Fruit fly (Drosophila melanogaster) whole organism, embryonic: ENCODE measurements around the gene CG9933.

Source experiments
- Atf-2 ChIP-seq: fragments of 200-800 bp; sonication (Bioruptor generic); optimal IDR thresholded peaks from 2 replicates; lab custom pipeline; 2016; ENCODE audit warnings: missing biosample characterization, missing genetic modification characterization
- BEAF-32 ChIP-seq: fragments of 200-800 bp; sonication (Bioruptor generic); optimal IDR thresholded peaks from 3 replicates; lab custom pipeline; 2017; ENCODE audit warnings: missing biosample characterization, missing genetic modification characterization, mild to moderate bottlenecking, moderate library complexity, missing genetic modification reagents
- CG10209 ChIP-seq: fragments of 200-800 bp; sonication (Bioruptor generic); optimal IDR thresholded peaks from 3 replicates; lab custom pipeline; 2017; ENCODE audit warnings: missing biosample characterization, mild to moderate bottlenecking, missing genetic modification characterization, missing genetic modification reagents
- CG10431 ChIP-seq: fragments of 200-800 bp; sonication (Bioruptor generic); optimal IDR thresholded peaks from 3 replicates; lab custom pipeline; 2018; ENCODE audit warnings: missing biosample characterization, mild to moderate bottlenecking, missing genetic modification characterization
- CG11456 ChIP-seq: fragments of 200-800 bp; sonication (Bioruptor generic); IDR thresholded peaks from 3 replicates; pipeline ENCODE4 v1.3.6; 2022; ENCODE audit warnings: missing biosample characterization, missing genetic modification characterization
- CG14667 ChIP-seq: fragments of 200-800 bp; sonication (Bioruptor generic); IDR thresholded peaks from 2 replicates; pipeline ENCODE4 v1.3.6; 2022; ENCODE audit warnings: missing biosample characterization, missing genetic modification characterization
- CG15073 ChIP-seq: fragments of 200-800 bp; sonication (Bioruptor generic); optimal IDR thresholded peaks from 2 replicates; lab custom pipeline; 2016; ENCODE audit warnings: missing biosample characterization, missing genetic modification characterization
- CG16813 ChIP-seq: fragments of 200-800 bp; sonication (Bioruptor generic); IDR thresholded peaks from 3 replicates; pipeline ENCODE4 v1.3.6; 2022; ENCODE audit warnings: missing biosample characterization, missing genetic modification characterization; ENCODE audit not compliant: partially characterized antibody
- CG17361 ChIP-seq: fragments of 200-800 bp; sonication (Bioruptor generic); IDR thresholded peaks from 3 replicates; pipeline ENCODE4 v1.3.6; 2022; ENCODE audit warnings: missing biosample characterization, missing genetic modification characterization
- CG18262 ChIP-seq: fragments of 200-800 bp; optimal IDR thresholded peaks from 3 replicates; lab custom pipeline; 2019; ENCODE audit warnings: missing biosample characterization, mild to moderate bottlenecking, missing genetic modification characterization, moderate library complexity
- CG18619 ChIP-seq: fragments of 200-800 bp; sonication (Bioruptor generic); optimal IDR thresholded peaks from 3 replicates; lab custom pipeline; 2017; ENCODE audit warnings: missing biosample characterization, mild to moderate bottlenecking, missing genetic modification characterization
- CG31224 ChIP-seq: fragments of 200-800 bp; sonication (Bioruptor generic); IDR thresholded peaks from 2 replicates; pipeline ENCODE4 v1.3.6; 2022; ENCODE audit warnings: missing biosample characterization, missing genetic modification characterization
- CG3163 ChIP-seq: fragments of 200-800 bp; sonication (Bioruptor generic); optimal IDR thresholded peaks from 3 replicates; lab custom pipeline; 2016; ENCODE audit warnings: missing biosample characterization, missing genetic modification characterization
- CG32767 ChIP-seq: fragments of 200-800 bp; sonication (Bioruptor generic); IDR thresholded peaks from 2 replicates; pipeline ENCODE4 v1.3.6; 2022; ENCODE audit warnings: missing biosample characterization, missing genetic modification characterization
- CG34376 ChIP-seq: fragments of 200-800 bp; sonication (Bioruptor generic); optimal IDR thresholded peaks from 2 replicates; lab custom pipeline; 2018; ENCODE audit warnings: missing biosample characterization, mild to moderate bottlenecking, missing genetic modification characterization
- CG4328 ChIP-seq: fragments of 200-800 bp; sonication (Bioruptor generic); optimal IDR thresholded peaks from 3 replicates; lab custom pipeline; 2017; ENCODE audit warnings: missing biosample characterization, missing genetic modification reagents, missing genetic modification characterization
- CG4424 ChIP-seq: fragments of 200-800 bp; sonication (Bioruptor generic); optimal IDR thresholded peaks from 3 replicates; lab custom pipeline; 2016; ENCODE audit warnings: missing biosample characterization, missing genetic modification characterization
- CG4820 ChIP-seq: fragments of 200-800 bp; sonication (Bioruptor generic); optimal IDR thresholded peaks from 3 replicates; lab custom pipeline; 2016; ENCODE audit warnings: missing biosample characterization, missing genetic modification characterization
- CG6791 ChIP-seq: fragments of 200-800 bp; sonication (Bioruptor generic); IDR thresholded peaks from 3 replicates; pipeline ENCODE4 v1.3.6; 2022; ENCODE audit warnings: missing biosample characterization, missing genetic modification characterization; ENCODE audit not compliant: partially characterized antibody
- CG6813 ChIP-seq: fragments of 200-800 bp; sonication (Bioruptor generic); optimal IDR thresholded peaks from 2 replicates; lab custom pipeline; 2017; ENCODE audit warnings: missing biosample characterization, missing genetic modification characterization, mild to moderate bottlenecking, moderate library complexity, missing genetic modification reagents
- CG9932 ChIP-seq: fragments of 200-800 bp; sonication (Bioruptor generic); IDR thresholded peaks from 2 replicates; pipeline ENCODE4 v1.3.6; 2022; ENCODE audit warnings: missing biosample characterization, missing genetic modification characterization
- CoRest ChIP-seq: fragments of 200-800 bp; sonication (Bioruptor generic); optimal IDR thresholded peaks from 3 replicates; lab custom pipeline; 2018; ENCODE audit warnings: missing biosample characterization, mild to moderate bottlenecking, missing genetic modification characterization, moderate library complexity
- D19B ChIP-seq: fragments of 200-800 bp; sonication (Bioruptor generic); optimal IDR thresholded peaks from 2 replicates; lab custom pipeline; 2017; ENCODE audit warnings: missing biosample characterization, mild to moderate bottlenecking, missing genetic modification characterization
- Dip2 ChIP-seq: fragments of 200-800 bp; sonication (Bioruptor generic); IDR thresholded peaks from 2 replicates; pipeline ENCODE4 v1.3.6; 2022; ENCODE audit warnings: missing biosample characterization, missing genetic modification characterization
- ERR ChIP-seq: fragments of 200-800 bp; sonication (Bioruptor generic); optimal IDR thresholded peaks from 2 replicates; lab custom pipeline; 2016; ENCODE audit warnings: missing biosample characterization, missing genetic modification characterization
- Elba2 ChIP-seq: fragments of 200-800 bp; sonication (Bioruptor generic); optimal IDR thresholded peaks from 3 replicates; lab custom pipeline; 2016; ENCODE audit warnings: missing biosample characterization, missing genetic modification characterization
- Ets65A ChIP-seq: fragments of 200-800 bp; sonication (Bioruptor generic); peaks from one replicate; lab custom pipeline; 2016; ENCODE audit warnings: missing biosample characterization, missing genetic modification characterization
- Hmr ChIP-seq: fragments of 200-800 bp; sonication (Bioruptor generic); optimal IDR thresholded peaks from 3 replicates; lab custom pipeline; 2017; ENCODE audit warnings: mild to moderate bottlenecking, missing biosample characterization, missing genetic modification reagents, missing genetic modification characterization
- Nf-YB ChIP-seq: fragments of 200-800 bp; sonication (Bioruptor generic); optimal IDR thresholded peaks from 3 replicates; lab custom pipeline; 2019; ENCODE audit warnings: missing biosample characterization, mild to moderate bottlenecking, missing genetic modification characterization, moderate library complexity
- Oaz ChIP-seq: fragments of 200-800 bp; sonication (Bioruptor generic); IDR thresholded peaks from 2 replicates; pipeline ENCODE4 v1.3.6; 2022; ENCODE audit warnings: missing biosample characterization, missing genetic modification characterization
- Ravus ChIP-seq: fragments of 200-800 bp; sonication (Bioruptor generic); IDR thresholded peaks from 2 replicates; pipeline ENCODE4 v1.3.6; 2022; ENCODE audit warnings: missing biosample characterization, missing genetic modification characterization
- Xrp1 ChIP-seq: fragments of 200-800 bp; sonication (Bioruptor generic); IDR thresholded peaks from 2 replicates; pipeline ENCODE4 v1.3.6; 2022; ENCODE audit warnings: missing biosample characterization, missing genetic modification characterization
- YL-1 ChIP-seq: fragments of 200-800 bp; sonication (Bioruptor generic); optimal IDR thresholded peaks from 3 replicates; lab custom pipeline; 2017; ENCODE audit warnings: missing biosample characterization, mild to moderate bottlenecking, missing genetic modification characterization
- ac ChIP-seq: fragments of 200-800 bp; sonication (Bioruptor generic); optimal IDR thresholded peaks from 3 replicates; lab custom pipeline; 2017; ENCODE audit warnings: missing biosample characterization, mild to moderate bottlenecking, missing genetic modification characterization
- cad ChIP-seq: fragments of >200 bp; optimal IDR thresholded peaks from 2 replicates; lab custom pipeline; 2017; ENCODE audit warnings: missing biosample characterization, missing genetic modification characterization
- caup ChIP-seq: fragments of 200-800 bp; sonication (Bioruptor generic); optimal IDR thresholded peaks from 3 replicates; lab custom pipeline; 2017; ENCODE audit warnings: missing biosample characterization, mild to moderate bottlenecking, missing genetic modification characterization, moderate library complexity; ENCODE audit not compliant: severe bottlenecking
- emc ChIP-seq: fragments of 200-800 bp; sonication (Bioruptor generic); optimal IDR thresholded peaks from 2 replicates; lab custom pipeline; 2016; ENCODE audit warnings: missing biosample characterization, missing genetic modification characterization
- insv ChIP-seq, 2 experiments: fragments of 200-800 bp; sonication (Bioruptor generic); optimal IDR thresholded peaks; 3 replicates each; lab custom pipeline; 2016 to 2018; ENCODE audit warnings: missing biosample characterization in 2 of 2, missing genetic modification characterization in 2 of 2
- jing ChIP-seq: fragments of 200-800 bp; sonication (Bioruptor generic); optimal IDR thresholded peaks from 2 replicates; lab custom pipeline; 2018; ENCODE audit warnings: missing biosample characterization, mild to moderate bottlenecking, missing genetic modification characterization
- mam ChIP-seq: fragments of 200-800 bp; sonication (Bioruptor generic); optimal IDR thresholded peaks from 3 replicates; lab custom pipeline; 2016; ENCODE audit warnings: missing biosample characterization, missing genetic modification characterization
- nmo ChIP-seq: fragments of 200-800 bp; sonication (Bioruptor generic); optimal IDR thresholded peaks from 2 replicates; lab custom pipeline; 2018; ENCODE audit warnings: missing biosample characterization, mild to moderate bottlenecking, missing genetic modification characterization, moderate library complexity
- otp ChIP-seq: fragments of 200-800 bp; sonication (Bioruptor generic); IDR thresholded peaks from 3 replicates; pipeline ENCODE4, ENCODE4 v1.3.6; 2022; ENCODE audit warnings: missing biosample characterization, missing genetic modification characterization
- peb ChIP-seq: fragments of 200-800 bp; sonication (Bioruptor generic); IDR thresholded peaks from 2 replicates; pipeline ENCODE4 v1.3.6; 2022; ENCODE audit warnings: missing biosample characterization, missing genetic modification characterization
- phol ChIP-seq: fragments of 200-800 bp; sonication (Bioruptor generic); optimal IDR thresholded peaks from 3 replicates; lab custom pipeline; 2018; ENCODE audit warnings: missing biosample characterization, mild to moderate bottlenecking, missing genetic modification characterization, moderate library complexity
- pros ChIP-seq: fragments of 200-800 bp; sonication (Bioruptor generic); optimal IDR thresholded peaks from 3 replicates; lab custom pipeline; 2019; ENCODE audit warnings: missing biosample characterization, mild to moderate bottlenecking, missing genetic modification characterization, moderate library complexity
- psq ChIP-seq: fragments of 200-800 bp; sonication (Bioruptor generic); optimal IDR thresholded peaks from 2 replicates; lab custom pipeline; 2017; ENCODE audit warnings: missing biosample characterization, missing genetic modification characterization
- run ChIP-seq: fragments of 200-800 bp; sonication (Bioruptor generic); optimal IDR thresholded peaks from 3 replicates; lab custom pipeline; 2018; ENCODE audit warnings: missing biosample characterization, mild to moderate bottlenecking, missing genetic modification characterization
- sob ChIP-seq: fragments of 200-800 bp; sonication (Bioruptor generic); IDR thresholded peaks from 2 replicates; pipeline ENCODE4 v1.3.6; 2022; ENCODE audit warnings: missing biosample characterization, missing genetic modification characterization
- sr ChIP-seq: fragments of 200-800 bp; sonication (Bioruptor generic); IDR thresholded peaks from 3 replicates; pipeline ENCODE4 v1.3.6; 2022; ENCODE audit warnings: missing biosample characterization, missing genetic modification characterization
- vfl ChIP-seq: fragments of 200-800 bp; sonication (Bioruptor generic); optimal IDR thresholded peaks from 2 replicates; lab custom pipeline; 2016; ENCODE audit warnings: missing biosample characterization, missing genetic modification characterization
- zen2 ChIP-seq: fragments of 200-800 bp; sonication (Bioruptor generic); IDR thresholded peaks from 3 replicates; pipeline ENCODE4 v1.3.6; 2022; ENCODE audit warnings: missing biosample characterization, missing genetic modification characterization; ENCODE audit not compliant: partially characterized antibody

The CG9933 gene

dm6 chr2L:13000393-13001001 is 20.6 kb downstream of the CG9933 start, which contains the start of gene Yip1d1 (continued):
- TF ChIP-seq Ets65A (GFP tag; lab: Kevin White, UChicago): peak; percentile 59
- TF ChIP-seq peb: no peak
- TF ChIP-seq Nf-YB (GFP tag; lab: Kevin White, UChicago): no peak
- no peak for TF ChIP-seq ERR (GFP tag; lab: Kevin White, UChicago)
- no peak for TF ChIP-seq pros
- no peak for TF ChIP-seq psq
- TF ChIP-seq CG3163 (GFP tag; lab: Kevin White, UChicago): no peak
- TF ChIP-seq insv (GFP tag; optimal IDR thresholded peaks at IDR 0.05; lab: Kevin White, UChicago): no peak
- TF ChIP-seq BEAF-32 (GFP tag; lab: Kevin White, UChicago): peak; percentile 86
- no peak for TF ChIP-seq sob (GFP tag; lab: Robert Waterston, UW)
- no peak for TF ChIP-seq jing
- no peak for TF ChIP-seq CG11456 (GFP tag; lab: Robert Waterston, UW)
- peak; percentile 5 for TF ChIP-seq nmo (GFP tag; lab: Kevin White, UChicago)
- no peak for TF ChIP-seq CG34376 (GFP tag; lab: Kevin White, UChicago)
- no peak for TF ChIP-seq Atf-2 (GFP tag; lab: Kevin White, UChicago)
- TF ChIP-seq CG32767: no peak
- no peak for TF ChIP-seq CG15073 (GFP tag; lab: Kevin White, UChicago)
- no peak for TF ChIP-seq CG10209
- peak; percentile 13 for TF ChIP-seq phol
- no peak for TF ChIP-seq ac
- TF ChIP-seq Oaz (GFP tag; lab: Robert Waterston, UW): no peak
- no peak for TF ChIP-seq CG10431 (GFP tag; lab: Kevin White, UChicago)
- no peak for TF ChIP-seq CG4820 (GFP tag; lab: Kevin White, UChicago)
- peak; percentile 90 for TF ChIP-seq CG16813 (GFP tag; lab: Robert Waterston, UW)
- peak; percentile 98 for TF ChIP-seq CG6791 (GFP tag; lab: Robert Waterston, UW)
- peak; percentile 30 for TF ChIP-seq YL-1 (GFP tag; lab: Kevin White, UChicago)
- no peak for TF ChIP-seq vfl (GFP tag; lab: Kevin White, UChicago)
- TF ChIP-seq otp (GFP tag; lab: Robert Waterston, UW): no peak
- TF ChIP-seq CG31224 (GFP tag; lab: Robert Waterston, UW): no peak
- TF ChIP-seq Dip2: no peak
- no peak for TF ChIP-seq Xrp1 (GFP tag; lab: Robert Waterston, UW)
- no peak for TF ChIP-seq CG18619 (GFP tag; lab: Kevin White, UChicago)
- no peak for TF ChIP-seq CG18262
- no peak for TF ChIP-seq emc (GFP tag; lab: Kevin White, UChicago)
- peak; percentile 98 for TF ChIP-seq zen2 (GFP tag; lab: Robert Waterston, UW)
- no peak for TF ChIP-seq mam (GFP tag; lab: Kevin White, UChicago)
- TF ChIP-seq CG4424 (GFP tag; lab: Kevin White, UChicago): no peak
- no peak for TF ChIP-seq CG4328 (GFP tag; lab: Kevin White, UChicago)
- TF ChIP-seq Elba2 (GFP tag; lab: Kevin White, UChicago): no peak
- no peak for TF ChIP-seq cad (GFP tag; lab: Kevin White, UChicago)
- TF ChIP-seq sr (GFP tag; lab: Robert Waterston, UW): no peak
- no peak for TF ChIP-seq D19B
- TF ChIP-seq CoRest (tag; lab: Kevin White, UChicago): no peak
- no peak for TF ChIP-seq CG14667 (GFP tag; lab: Robert Waterston, UW)
- no peak for TF ChIP-seq CG6813 (GFP tag; lab: Kevin White, UChicago)
- no peak for TF ChIP-seq CG17361 (GFP tag; lab: Robert Waterston, UW)
- TF ChIP-seq Hmr (GFP tag; lab: Kevin White, UChicago): no peak
- no peak for TF ChIP-seq caup (GFP tag; lab: Kevin White, UChicago)
- TF ChIP-seq CG9932 (GFP tag; lab: Robert Waterston, UW): no peak
- TF ChIP-seq Ravus (GFP tag; lab: Robert Waterston, UW): no peak
- no peak for TF ChIP-seq run
